Fruit fly (Drosophila melanogaster) whole organism, embryonic: ENCODE results near the gene eys.

ENCODE experiments used
- Abd-B ChIP-seq: fragments of 200-800 bp; sonication (Bioruptor generic); optimal IDR thresholded peaks from 2 replicates; lab custom pipeline; 2018; ENCODE audit warnings: missing biosample characterization, mild to moderate bottlenecking, missing genetic modification characterization, moderate library complexity
- Aef1 ChIP-seq: fragments of 200-800 bp; sonication (Bioruptor generic); IDR thresholded peaks from 3 replicates; pipeline ENCODE4 v1.3.6; 2022; ENCODE audit warnings: missing biosample characterization, missing genetic modification characterization
- CG10543 ChIP-seq: fragments of 200-800 bp; sonication (Bioruptor generic); optimal IDR thresholded peaks from 3 replicates; lab custom pipeline; 2017; ENCODE audit warnings: missing biosample characterization, mild to moderate bottlenecking, missing genetic modification characterization, moderate library complexity
- CG11695 ChIP-seq: fragments of 200-800 bp; sonication (Bioruptor generic); IDR thresholded peaks from 3 replicates; pipeline ENCODE4 v1.3.6; 2022; ENCODE audit warnings: missing biosample characterization, missing genetic modification characterization
- CG12071 ChIP-seq: fragments of 200-800 bp; sonication (Bioruptor generic); optimal IDR thresholded peaks from 3 replicates; lab custom pipeline; 2018; ENCODE audit warnings: missing biosample characterization, mild to moderate bottlenecking, missing genetic modification characterization
- CG12942 ChIP-seq: fragments of 200-800 bp; sonication (Bioruptor generic); optimal IDR thresholded peaks from 3 replicates; lab custom pipeline; 2016; ENCODE audit warnings: missing biosample characterization, missing genetic modification characterization
- CG13624 ChIP-seq: fragments of 200-800 bp; sonication (Bioruptor generic); optimal IDR thresholded peaks from 2 replicates; lab custom pipeline; 2016; ENCODE audit warnings: missing biosample characterization, missing genetic modification characterization
- CG14014 ChIP-seq: fragments of 200-800 bp; sonication (Bioruptor generic); IDR thresholded peaks from 2 replicates; pipeline ENCODE4 v1.3.6; 2022; ENCODE audit warnings: missing biosample characterization, missing genetic modification characterization
- CG14710 ChIP-seq: fragments of 200-800 bp; sonication (Bioruptor generic); optimal IDR thresholded peaks from 3 replicates; lab custom pipeline; 2019; ENCODE audit warnings: missing biosample characterization, mild to moderate bottlenecking, missing genetic modification characterization, moderate library complexity
- CG16863 ChIP-seq: fragments of 200-800 bp; sonication (Bioruptor generic); optimal IDR thresholded peaks from 3 replicates; lab custom pipeline; 2016; ENCODE audit warnings: missing biosample characterization, missing genetic modification characterization
- CG17186 ChIP-seq: fragments of 200-800 bp; sonication (Bioruptor generic); optimal IDR thresholded peaks from 3 replicates; lab custom pipeline; 2017; ENCODE audit warnings: missing biosample characterization, missing genetic modification reagents, missing genetic modification characterization
- CG3163 ChIP-seq: fragments of 200-800 bp; sonication (Bioruptor generic); optimal IDR thresholded peaks from 3 replicates; lab custom pipeline; 2016; ENCODE audit warnings: missing biosample characterization, missing genetic modification characterization
- CG3281 ChIP-seq: fragments of 200-800 bp; sonication (Bioruptor generic); optimal IDR thresholded peaks from 3 replicates; lab custom pipeline; 2017; ENCODE audit warnings: missing biosample characterization, mild to moderate bottlenecking, missing genetic modification characterization
- CG34422 ChIP-seq: fragments of 200-800 bp; sonication (Bioruptor generic); IDR thresholded peaks from 3 replicates; pipeline ENCODE4 v1.3.6; 2022; ENCODE audit warnings: missing biosample characterization, missing genetic modification characterization
- CG42726 ChIP-seq: fragments of 200-800 bp; sonication (Bioruptor generic); IDR thresholded peaks from 2 replicates; pipeline ENCODE4 v1.3.6; 2022; ENCODE audit warnings: missing biosample characterization, missing genetic modification characterization; ENCODE audit not compliant: partially characterized antibody
- CG5180 ChIP-seq: fragments of 200-800 bp; sonication (Bioruptor generic); optimal IDR thresholded peaks from 3 replicates; lab custom pipeline; 2017; ENCODE audit warnings: missing biosample characterization, missing genetic modification characterization, mild to moderate bottlenecking, moderate library complexity, missing genetic modification reagents
- CG6254 ChIP-seq: fragments of 200-800 bp; sonication (Bioruptor generic); optimal IDR thresholded peaks from 3 replicates; lab custom pipeline; 2017; ENCODE audit warnings: mild to moderate bottlenecking, missing biosample characterization, missing genetic modification reagents, missing genetic modification characterization
- CG6765 ChIP-seq: fragments of 200-800 bp; sonication (Bioruptor generic); optimal IDR thresholded peaks from 3 replicates; lab custom pipeline; 2017; ENCODE audit warnings: missing biosample characterization, mild to moderate bottlenecking, missing genetic modification characterization
- CG6791 ChIP-seq: fragments of 200-800 bp; sonication (Bioruptor generic); IDR thresholded peaks from 3 replicates; pipeline ENCODE4 v1.3.6; 2022; ENCODE audit warnings: missing biosample characterization, missing genetic modification characterization; ENCODE audit not compliant: partially characterized antibody
- CG8388 ChIP-seq: fragments of 200-800 bp; sonication (Bioruptor generic); optimal IDR thresholded peaks from 2 replicates; lab custom pipeline; 2019; ENCODE audit warnings: missing biosample characterization, mild to moderate bottlenecking, missing genetic modification characterization, moderate library complexity
- D19B ChIP-seq: fragments of 200-800 bp; sonication (Bioruptor generic); optimal IDR thresholded peaks from 2 replicates; lab custom pipeline; 2017; ENCODE audit warnings: missing biosample characterization, mild to moderate bottlenecking, missing genetic modification characterization
- Dll ChIP-seq: fragments of 200-800 bp; sonication (Bioruptor generic); IDR thresholded peaks from 4 replicates; pipeline ENCODE4 v1.3.6; 2022; ENCODE audit warnings: missing biosample characterization, missing genetic modification characterization; ENCODE audit not compliant: partially characterized antibody
- Dp ChIP-seq: fragments of 200-800 bp; sonication (Bioruptor generic); optimal IDR thresholded peaks from 2 replicates; lab custom pipeline; 2018; ENCODE audit warnings: missing biosample characterization, mild to moderate bottlenecking, missing genetic modification characterization, moderate library complexity
- GATAe ChIP-seq: fragments of 200-800 bp; sonication (Bioruptor generic); conservative IDR thresholded peaks from 2 replicates; pipeline ENCODE4 v1.3.6; 2022; ENCODE audit warnings: missing biosample characterization, missing genetic modification characterization
- H15 ChIP-seq: fragments of 200-800 bp; sonication (Bioruptor generic); IDR thresholded peaks from 3 replicates; pipeline ENCODE4 v1.3.6; 2022; ENCODE audit warnings: missing biosample characterization, missing genetic modification characterization
- MBD-R2 ChIP-seq: fragments of 200-800 bp; sonication (Bioruptor generic); IDR thresholded peaks from 2 replicates; pipeline ENCODE4 v1.3.6; 2022; ENCODE audit warnings: missing biosample characterization, missing genetic modification characterization
- Scr ChIP-seq: fragments of 200-800 bp; sonication (Bioruptor generic); IDR thresholded peaks from 2 replicates; pipeline ENCODE4 v1.3.6; 2022; ENCODE audit warnings: missing biosample characterization, missing genetic modification characterization; ENCODE audit not compliant: partially characterized antibody
- Sin3A ChIP-seq: fragments of >200 bp; optimal IDR thresholded peaks from 2 replicates; lab custom pipeline; 2018
- ase ChIP-seq: fragments of 200-800 bp; sonication (Bioruptor generic); IDR thresholded peaks from 3 replicates; pipeline ENCODE4 v1.3.6; 2022; ENCODE audit warnings: missing biosample characterization, missing genetic modification characterization
- br ChIP-seq: fragments of >200 bp; optimal IDR thresholded peaks from 2 replicates; lab custom pipeline; 2017
- chm ChIP-seq: fragments of 200-800 bp; sonication (Bioruptor generic); IDR thresholded peaks from 2 replicates; pipeline ENCODE4 v1.3.6; 2022; ENCODE audit warnings: missing biosample characterization, missing genetic modification characterization
- chn ChIP-seq: fragments of 200-800 bp; sonication (Bioruptor generic); optimal IDR thresholded peaks from 2 replicates; lab custom pipeline; 2016; ENCODE audit warnings: missing biosample characterization, missing genetic modification characterization
- crol ChIP-seq: fragments of 200-800 bp; sonication (Bioruptor generic); IDR thresholded peaks from 2 replicates; pipeline ENCODE4 v1.3.6; 2022; ENCODE audit warnings: missing biosample characterization, missing genetic modification characterization
- ems ChIP-seq: fragments of 200-800 bp; sonication (Bioruptor generic); optimal IDR thresholded peaks from 3 replicates; lab custom pipeline; 2016; ENCODE audit warnings: missing biosample characterization, missing genetic modification characterization
- eyg ChIP-seq: fragments of 200-800 bp; sonication (Bioruptor generic); optimal IDR thresholded peaks from 3 replicates; lab custom pipeline; 2016; ENCODE audit warnings: missing biosample characterization, missing genetic modification characterization
- fd102C ChIP-seq: fragments of 200-800 bp; sonication (Bioruptor generic); optimal IDR thresholded peaks from 2 replicates; lab custom pipeline; 2018; ENCODE audit warnings: missing biosample characterization, mild to moderate bottlenecking, missing genetic modification characterization, moderate library complexity
- gfzf ChIP-seq: fragments of 200-800 bp; sonication (Bioruptor generic); optimal IDR thresholded peaks from 2 replicates; lab custom pipeline; 2016; ENCODE audit warnings: missing biosample characterization, mild to moderate bottlenecking, missing genetic modification characterization, moderate library complexity
- gsb-n ChIP-seq: fragments of 200-800 bp; sonication (Bioruptor generic); optimal IDR thresholded peaks from 3 replicates; lab custom pipeline; 2018; ENCODE audit warnings: missing biosample characterization, mild to moderate bottlenecking, missing genetic modification characterization
- inv ChIP-seq: fragments of 200-800 bp; sonication (Bioruptor generic); IDR thresholded peaks from 2 replicates; pipeline ENCODE4 v1.3.6; 2022; ENCODE audit warnings: missing biosample characterization, missing genetic modification characterization; ENCODE audit not compliant: partially characterized antibody
- jigr1 ChIP-seq: fragments of 200-800 bp; sonication (Bioruptor generic); IDR thresholded peaks from 3 replicates; pipeline ENCODE4 v1.3.6; 2022; ENCODE audit warnings: missing biosample characterization, missing genetic modification characterization
- ken ChIP-seq: fragments of 200-800 bp; sonication (Bioruptor generic); IDR thresholded peaks from 3 replicates; pipeline ENCODE4 v1.3.6; 2022; ENCODE audit warnings: missing biosample characterization, missing genetic modification characterization
- pros ChIP-seq: fragments of 200-800 bp; sonication (Bioruptor generic); optimal IDR thresholded peaks from 3 replicates; lab custom pipeline; 2019; ENCODE audit warnings: missing biosample characterization, mild to moderate bottlenecking, missing genetic modification characterization, moderate library complexity
- sens ChIP-seq: fragments of 200-800 bp; sonication (Bioruptor generic); peaks from one replicate; lab custom pipeline; 2016; ENCODE audit warnings: missing biosample characterization, missing genetic modification characterization
- sna ChIP-seq: fragments of 200-800 bp; sonication (Bioruptor generic); IDR thresholded peaks from 2 replicates; pipeline ENCODE4 v1.3.6; 2022; ENCODE audit warnings: missing biosample characterization, missing genetic modification characterization; ENCODE audit not compliant: partially characterized antibody
- tap ChIP-seq: fragments of 200-800 bp; optimal IDR thresholded peaks from 3 replicates; lab custom pipeline; 2019; ENCODE audit warnings: missing biosample characterization, mild to moderate bottlenecking, missing genetic modification characterization, moderate library complexity
- tll ChIP-seq, 2 experiments: fragments of 200-800 bp in 1 of 2; fragments of >200 bp in 1 of 2; sonication (Bioruptor generic) in 1 of 2; optimal IDR thresholded peaks; 2 replicates each; lab custom pipeline; 2017 to 2019; ENCODE audit warnings: missing biosample characterization in 2 of 2, missing genetic modification characterization in 2 of 2, mild to moderate bottlenecking in 1 of 2, moderate library complexity in 1 of 2
- unc-4 ChIP-seq: fragments of 200-800 bp; sonication (Bioruptor generic); IDR thresholded peaks from 2 replicates; pipeline ENCODE4 v1.3.6; 2022; ENCODE audit warnings: missing biosample characterization, missing genetic modification characterization; ENCODE audit not compliant: partially characterized antibody
- wdn ChIP-seq: fragments of 200-800 bp; sonication (Bioruptor generic); IDR thresholded peaks from 2 replicates; pipeline ENCODE4 v1.3.6; 2022; ENCODE audit warnings: missing biosample characterization, missing genetic modification characterization
- zen ChIP-seq: fragments of 200-800 bp; sonication (Bioruptor generic); optimal IDR thresholded peaks from 3 replicates; lab custom pipeline; 2018; ENCODE audit warnings: missing biosample characterization, mild to moderate bottlenecking, missing genetic modification characterization, moderate library complexity

Gene eys

DNA sequence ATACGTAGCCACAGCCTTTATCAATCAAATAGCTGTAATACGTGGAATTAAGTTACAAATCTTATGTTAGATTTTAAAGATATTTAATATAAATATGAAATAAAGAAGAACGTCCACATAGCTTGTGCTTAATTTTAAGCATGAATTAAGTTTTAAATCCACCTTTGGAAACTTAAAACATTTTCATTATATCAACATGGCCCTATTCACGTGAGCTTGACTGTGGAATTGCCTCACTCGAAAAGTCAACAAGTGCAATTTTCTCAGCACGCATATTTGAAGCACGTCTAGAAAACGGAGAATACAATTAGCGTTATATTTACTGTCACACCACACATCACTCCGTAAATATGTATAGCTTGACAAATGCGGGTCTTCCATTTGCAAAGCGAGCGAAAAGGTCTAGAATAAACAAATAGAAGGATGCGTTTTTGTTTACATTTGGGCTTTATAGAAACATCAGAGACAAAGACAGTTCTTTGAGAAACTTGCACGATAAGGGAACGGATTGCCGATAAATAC is 52.2 kb downstream of the eys start (continued):
- no peak for TF ChIP-seq CG42726 (GFP tag; lab: Robert Waterston, UW)
- TF ChIP-seq Aef1 (GFP tag; lab: Robert Waterston, UW) = peak; percentile 83
- peak; percentile 64 for TF ChIP-seq MBD-R2
- peak; percentile 45 for TF ChIP-seq CG13624 (GFP tag; lab: Kevin White, UChicago)
- TF ChIP-seq zen = peak; percentile 85
- peak; percentile 84 for TF ChIP-seq CG12071
- no peak for TF ChIP-seq fd102C (GFP tag; lab: Kevin White, UChicago)
- TF ChIP-seq CG6254 (GFP tag; lab: Kevin White, UChicago) = peak; percentile 83
- TF ChIP-seq ase (GFP tag; lab: Robert Waterston, UW) = peak; percentile 81; the same call in 2 of the 3 replicates
- no peak for TF ChIP-seq Sin3A
- peak; percentile 82 for TF ChIP-seq wdn (GFP tag; lab: Robert Waterston, UW)
- no peak for TF ChIP-seq Dp (GFP tag; lab: Kevin White, UChicago)
- TF ChIP-seq crol = 0 out of 2 replicates have a peak, but pooled peaks have one; percentile 24
- TF ChIP-seq CG12942 (GFP tag; lab: Kevin White, UChicago) = peak; percentile 74
- TF ChIP-seq chn = peak; percentile 37
- peak; percentile 92 for TF ChIP-seq CG3281
- peak; percentile 4 for TF ChIP-seq CG17186 (GFP tag; lab: Kevin White, UChicago)
- no peak for TF ChIP-seq unc-4 (GFP tag; lab: Robert Waterston, UW)
- peak; percentile 89 for TF ChIP-seq CG14710 (tag; lab: Kevin White, UChicago)
- no peak for TF ChIP-seq jigr1 (GFP tag; lab: Robert Waterston, UW)
- TF ChIP-seq CG10543 (GFP tag; lab: Kevin White, UChicago) = peak; percentile 86
- peak; percentile 18 for TF ChIP-seq CG16863 (GFP tag; lab: Kevin White, UChicago)

DNA sequence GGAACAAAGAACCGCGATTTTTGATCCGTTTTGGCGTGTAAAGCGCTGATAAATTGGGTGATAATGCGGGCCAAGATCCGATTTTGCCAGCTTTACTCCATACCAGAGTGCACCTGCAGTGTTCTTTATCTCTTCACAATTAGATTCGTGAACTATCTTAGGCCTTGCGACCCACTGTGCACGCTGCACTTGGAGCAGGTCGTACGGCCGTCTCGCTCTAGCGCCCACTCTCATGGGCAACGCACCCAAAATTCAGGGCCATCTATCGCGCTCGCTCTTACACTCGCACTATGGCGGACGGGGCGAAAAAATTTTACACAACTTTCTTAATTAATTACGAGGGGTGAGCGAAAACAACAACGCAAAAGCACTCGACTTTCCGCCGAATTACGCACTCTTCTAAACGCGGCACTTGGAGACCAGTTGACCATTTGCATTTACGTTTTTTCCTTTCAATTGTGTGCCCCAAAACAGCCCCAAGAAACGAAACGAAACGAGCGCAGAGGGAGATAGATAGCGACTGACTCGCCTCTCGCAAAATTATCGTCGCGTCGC is 52.8 kb downstream of the eys start:
- TF ChIP-seq pros (GFP tag; lab: Kevin White, UChicago) = peak; percentile 41
- TF ChIP-seq tll (GFP tag; optimal IDR thresholded peaks at IDR 0.05; lab: Kevin White, UChicago) = peak in 1 of 2 experiments; percentile 27
- peak; percentile 1 for TF ChIP-seq CG3163 (GFP tag; lab: Kevin White, UChicago)
- no peak for TF ChIP-seq ems (GFP tag; lab: Kevin White, UChicago)
- 0 out of 2 replicates have a peak, but pooled peaks have one; percentile 9 for TF ChIP-seq chm
- no peak for TF ChIP-seq tap (tag; lab: Kevin White, UChicago)
- no peak for TF ChIP-seq br (lab: Kevin White, UChicago)
- no peak for TF ChIP-seq CG8388
- no peak for TF ChIP-seq CG6765 (GFP tag; lab: Kevin White, UChicago)
- TF ChIP-seq GATAe (GFP tag; lab: Robert Waterston, UW) = 0 out of 2 replicates have a peak, but pooled peaks have one; percentile 15
- no peak for TF ChIP-seq eyg (GFP tag; lab: Kevin White, UChicago)
- 0 out of 2 replicates have a peak, but pooled peaks have one; percentile 26 for TF ChIP-seq Scr (GFP tag; lab: Robert Waterston, UW)
- TF ChIP-seq gfzf = no peak
- TF ChIP-seq CG5180 (GFP tag; lab: Kevin White, UChicago) = no peak
- peak; percentile 67 for TF ChIP-seq CG6791 (GFP tag; lab: Robert Waterston, UW)
- TF ChIP-seq D19B (GFP tag; lab: Kevin White, UChicago) = no peak
- TF ChIP-seq H15 (GFP tag; lab: Robert Waterston, UW) = no peak
- peak; percentile 22 for TF ChIP-seq Abd-B (GFP tag; lab: Kevin White, UChicago)
- no peak for TF ChIP-seq gsb-n (tag; lab: Kevin White, UChicago)
- TF ChIP-seq CG11695 (GFP tag; lab: Robert Waterston, UW) = no peak
- 0 out of 2 replicates have a peak, but pooled peaks have one; percentile 13 for TF ChIP-seq CG14014 (GFP tag; lab: Robert Waterston, UW)
- TF ChIP-seq ken = peak; percentile 53; the same call in 1 of the 3 replicates
- 0 out of 2 replicates have a peak, but pooled peaks have one; percentile 28 for TF ChIP-seq inv
- 0 out of 2 replicates have a peak, but pooled peaks have one; percentile 36 for TF ChIP-seq sna (GFP tag; lab: Robert Waterston, UW)
- peak; percentile 20 for TF ChIP-seq sens (GFP tag; lab: Kevin White, UChicago)
- TF ChIP-seq Dll (GFP tag; lab: Robert Waterston, UW) = 0 out of 4 replicates have a peak, but pooled peaks have one; percentile 33
- TF ChIP-seq CG34422 (GFP tag; lab: Robert Waterston, UW) = peak; percentile 34; the same call in 1 of the 3 replicates
